Worm (Caenorhabditis elegans): ENCODE measurements around the gene T05C1.2.

T05C1.2 gene

DNA sequence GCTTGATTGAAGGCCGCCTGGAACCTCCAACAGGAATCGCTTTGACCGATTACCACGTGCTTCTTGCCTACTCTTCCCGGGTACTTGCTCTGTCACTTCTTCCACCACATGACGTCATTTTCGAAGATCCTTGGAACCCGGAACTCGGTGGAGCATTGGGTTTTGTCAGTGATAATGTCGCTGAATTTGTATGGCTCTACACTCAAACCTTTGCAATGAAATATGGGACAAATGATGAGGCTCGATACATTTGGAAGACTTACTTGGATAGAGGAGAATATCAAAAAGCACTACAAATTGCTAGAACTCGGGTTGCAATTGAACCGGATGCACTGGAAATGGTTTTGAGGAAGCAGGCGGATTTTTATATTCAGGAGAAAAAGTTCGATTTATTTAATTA lies 19.1 kb downstream of the T05C1.2 start:
- TF ChIP-seq mdl-1 (tag; optimal IDR thresholded peaks at IDR 0.05) (no peak), unc-62 (GFP tag; optimal IDR thresholded peaks at IDR 0.05) (no peak), nhr-11 (tag; optimal IDR thresholded peaks at IDR 0.05) (no peak), egl-5 (tag; optimal IDR thresholded peaks at IDR 0.05) (no peak)

DNA sequence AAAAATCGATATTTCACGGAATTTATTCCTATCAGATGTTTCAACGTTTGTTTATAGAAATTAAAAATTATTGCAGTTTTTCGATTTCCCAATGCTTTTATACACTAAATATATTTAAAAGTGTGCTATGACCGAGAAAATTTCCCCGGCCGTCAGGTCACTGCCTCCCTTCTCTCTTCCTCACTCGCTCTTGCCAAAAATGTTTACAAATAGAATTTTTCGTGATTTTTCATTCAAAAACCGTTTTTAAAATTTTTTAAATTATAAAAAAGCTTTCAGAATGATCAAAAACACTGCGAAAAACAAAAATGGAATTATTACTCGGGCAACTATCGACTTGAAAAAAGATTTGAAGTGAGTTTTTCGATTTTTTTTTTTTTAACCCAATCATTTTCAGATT lies 21.1 kb downstream of the T05C1.2 start, which contains the start of the genes T12C9.7 and vps-18:
Gene T12C9.7, minus strand, starts transcription at position 101 of the 400 bp plus-strand sequence.
Gene vps-18, plus strand, starts transcription at position 280 of the 400 bp plus-strand sequence.
- no peak for TF ChIP-seq nhr-67 (tag; optimal IDR thresholded peaks at IDR 0.05)
- TF ChIP-seq zag-1 (tag; optimal IDR thresholded peaks at IDR 0.05): no peak
- no peak for TF ChIP-seq nfya-1 (tag; optimal IDR thresholded peaks at IDR 0.05; ENCODE audit: insufficient read depth)
- TF ChIP-seq nhr-237 (tag; optimal IDR thresholded peaks at IDR 0.05): no peak
- no peak for TF ChIP-seq fkh-10 (GFP tag; optimal IDR thresholded peaks at IDR 0.05)
- TF ChIP-seq elt-2 (tag; optimal IDR thresholded peaks at IDR 0.05): no peak
- TF ChIP-seq egl-5 (tag; optimal IDR thresholded peaks at IDR 0.05): no peak
- no peak for TF ChIP-seq unc-62 (GFP tag; optimal IDR thresholded peaks at IDR 0.05)
- no peak for TF ChIP-seq nhr-76 (tag; optimal IDR thresholded peaks at IDR 0.05)
- no peak for TF ChIP-seq ceh-28 (tag; optimal IDR thresholded peaks at IDR 0.05)
- no peak for TF ChIP-seq nhr-25 (tag; optimal IDR thresholded peaks at IDR 0.05)
- TF ChIP-seq ztf-11 (tag; optimal IDR thresholded peaks at IDR 0.05): no peak
- no peak for TF ChIP-seq lin-15B (tag; optimal IDR thresholded peaks at IDR 0.05)
- TF ChIP-seq ztf-4 (tag; optimal IDR thresholded peaks at IDR 0.05): no peak
- no peak for TF ChIP-seq skn-1 (tag; optimal IDR thresholded peaks at IDR 0.05)
- no peak for TF ChIP-seq pha-4 (tag; optimal IDR thresholded peaks at IDR 0.05)
- no peak for TF ChIP-seq R02D3.7 (tag; optimal IDR thresholded peaks at IDR 0.05)
- TF ChIP-seq ceh-82 (tag; optimal IDR thresholded peaks at IDR 0.05): no peak

DNA sequence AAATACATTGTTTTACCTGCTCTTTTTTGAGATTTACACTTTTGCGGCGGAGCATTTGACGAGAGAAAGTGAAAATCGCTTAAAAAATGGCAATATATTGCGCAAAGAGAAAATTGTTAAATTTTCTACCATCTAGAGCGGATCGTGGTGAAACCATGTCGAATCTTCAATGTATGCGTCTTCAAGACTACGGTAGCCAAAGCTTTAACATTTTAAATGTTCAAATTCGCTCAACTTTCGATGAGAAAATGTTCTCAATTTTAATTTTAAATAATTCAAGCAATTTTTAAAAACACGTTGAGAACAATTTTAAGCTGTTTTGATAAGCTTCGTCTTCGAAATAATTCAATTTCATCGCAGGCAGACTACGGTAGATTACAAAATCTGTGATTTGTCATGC lies 21.6 kb downstream of the T05C1.2 start:
- TF ChIP-seq nhr-12 (tag; optimal IDR thresholded peaks at IDR 0.05) (no peak), nhr-67 (tag; optimal IDR thresholded peaks at IDR 0.05) (no peak)

DNA sequence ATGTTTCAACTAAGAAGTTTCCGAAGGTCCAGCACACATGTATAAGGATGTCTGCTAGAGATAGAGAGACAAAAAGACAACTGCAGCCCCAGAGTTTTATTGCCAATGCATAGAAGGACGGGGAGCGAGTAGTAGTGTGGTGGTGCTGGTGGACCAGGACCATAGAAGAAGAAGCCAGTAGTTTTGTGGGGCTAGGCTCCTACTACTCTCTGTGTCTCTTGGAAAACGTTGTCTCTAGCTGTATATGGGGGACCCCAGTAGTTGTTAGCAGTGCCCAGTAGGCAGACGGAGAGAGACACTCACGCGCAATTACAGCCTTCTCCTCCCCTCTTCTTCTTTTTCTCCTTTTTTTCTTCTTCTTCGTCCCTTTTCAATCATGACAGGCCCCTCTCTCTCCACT lies 25.9 kb downstream of the T05C1.2 start:
- TF ChIP-seq nhr-67 (tag; optimal IDR thresholded peaks at IDR 0.05): no peak
- no peak for TF ChIP-seq nhr-77 (tag; optimal IDR thresholded peaks at IDR 0.05)
- no peak for TF ChIP-seq skn-1 (tag; optimal IDR thresholded peaks at IDR 0.05)
- no peak for TF ChIP-seq nhr-28 (tag; optimal IDR thresholded peaks at IDR 0.05)
- TF ChIP-seq nfya-1 (tag; optimal IDR thresholded peaks at IDR 0.05; ENCODE audit: insufficient read depth): peak; percentile 65
- TF ChIP-seq pha-4 (tag; optimal IDR thresholded peaks at IDR 0.05): no peak
- peak; percentile 87 for TF ChIP-seq hmg-11 (tag; optimal IDR thresholded peaks at IDR 0.05)
- TF ChIP-seq ztf-11 (tag; optimal IDR thresholded peaks at IDR 0.05): no peak
- TF ChIP-seq lsy-12 (tag; optimal IDR thresholded peaks at IDR 0.05): no peak
- peak; percentile 70 for TF ChIP-seq lin-39 (tag; optimal IDR thresholded peaks at IDR 0.05)

DNA sequence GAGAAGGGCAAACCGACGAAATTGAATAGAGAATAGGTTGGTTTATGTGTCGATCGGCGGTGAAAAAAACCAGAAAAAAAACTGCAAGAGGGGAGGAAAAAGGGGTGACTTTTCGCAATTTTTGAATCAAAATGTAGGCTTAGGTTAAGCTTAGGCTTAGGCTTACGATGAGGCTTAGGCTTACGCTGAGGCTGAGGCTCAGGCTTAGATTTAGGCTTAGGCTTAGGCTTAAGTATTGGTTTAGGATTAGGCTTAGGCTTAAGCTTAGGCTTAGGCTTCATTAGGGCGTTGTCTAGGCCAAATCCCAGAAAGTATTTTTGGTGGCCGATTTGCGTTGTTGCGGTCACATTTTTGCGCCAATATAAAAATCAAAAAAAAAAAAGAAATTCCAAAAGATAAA lies 27.1 kb downstream of the T05C1.2 start:
- TF ChIP-seq elt-2 (tag; optimal IDR thresholded peaks at IDR 0.05) (no peak), ceh-82 (tag; optimal IDR thresholded peaks at IDR 0.05) (no peak), ztf-11 (tag; optimal IDR thresholded peaks at IDR 0.05) (no peak), unc-62 (GFP tag; optimal IDR thresholded peaks at IDR 0.05) (no peak), nhr-77 (tag; optimal IDR thresholded peaks at IDR 0.05) (no peak), nhr-11 (tag; optimal IDR thresholded peaks at IDR 0.05) (no peak), snpc-4 (tag; optimal IDR thresholded peaks at IDR 0.05) (no peak), ztf-4 (tag; optimal IDR thresholded peaks at IDR 0.05) (no peak), ZK546.5 (tag; optimal IDR thresholded peaks at IDR 0.05) (no peak), pha-4 (tag; optimal IDR thresholded peaks at IDR 0.05) (no peak), hmg-11 (tag; optimal IDR thresholded peaks at IDR 0.05) (no peak), egl-5 (tag; optimal IDR thresholded peaks at IDR 0.05) (no peak), elt-1 (tag; optimal IDR thresholded peaks at IDR 0.05) (no peak), nhr-76 (tag; optimal IDR thresholded peaks at IDR 0.05) (no peak), lin-39 (tag; optimal IDR thresholded peaks at IDR 0.05) (no peak), eor-1 (tag; optimal IDR thresholded peaks at IDR 0.05) (no peak), zag-1 (tag; optimal IDR thresholded peaks at IDR 0.05) (no peak), fkh-2 (tag; optimal IDR thresholded peaks at IDR 0.05) (no peak), nhr-23 (tag; optimal IDR thresholded peaks at IDR 0.05) (no peak), nhr-67 (tag; optimal IDR thresholded peaks at IDR 0.05) (no peak)

DNA sequence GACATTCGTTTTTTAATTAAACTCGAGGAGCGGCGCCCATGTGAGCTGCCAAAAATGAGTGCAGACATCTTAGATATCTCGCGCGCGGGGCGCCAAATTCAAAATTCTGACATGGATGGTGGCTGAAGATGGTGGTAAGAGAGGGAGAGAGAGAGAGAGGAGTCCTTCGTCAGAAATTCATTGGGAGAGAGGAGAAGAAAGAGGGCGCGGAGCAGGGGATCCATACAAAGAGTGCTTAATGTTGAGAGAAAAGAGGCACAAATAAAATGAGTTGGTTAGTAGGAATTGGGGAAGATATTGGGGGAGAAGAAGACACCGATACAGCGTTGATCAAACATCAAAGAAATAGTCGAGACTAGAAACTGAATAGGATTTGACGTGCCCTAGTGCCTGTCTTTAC lies 28.5 kb downstream of the T05C1.2 start:
- TF ChIP-seq elt-1 (tag; optimal IDR thresholded peaks at IDR 0.05) (no peak), lin-39 (tag; optimal IDR thresholded peaks at IDR 0.05) (peak; percentile 45), ama-1 (optimal IDR thresholded peaks at IDR 0.05) (no peak), fkh-2 (tag; optimal IDR thresholded peaks at IDR 0.05) (no peak), nhr-25 (tag; optimal IDR thresholded peaks at IDR 0.05) (no peak), unc-62 (GFP tag; optimal IDR thresholded peaks at IDR 0.05) (no peak), elt-2 (tag; optimal IDR thresholded peaks at IDR 0.05) (no peak), nfya-1 (tag; optimal IDR thresholded peaks at IDR 0.05; ENCODE audit: insufficient read depth) (peak; percentile 34), ceh-82 (tag; optimal IDR thresholded peaks at IDR 0.05) (no peak), jun-1 (tag; optimal IDR thresholded peaks at IDR 0.05) (no peak), hmg-11 (tag; optimal IDR thresholded peaks at IDR 0.05) (peak; percentile 7), aly-2 (tag; optimal IDR thresholded peaks at IDR 0.05) (no peak), lin-15B (tag; optimal IDR thresholded peaks at IDR 0.05) (peak; percentile 53)

Data from whole organism, L3 larva.